Worm (Caenorhabditis elegans): ENCODE data around the gene F01D5.5.

F01D5.5 gene

ce11 chrII:13954077-13954476, 48.0 kb downstream of the F01D5.5 start (continued):
- TF ChIP-seq lim-7 (GFP tag; IDR thresholded peaks at IDR 0.05) (no peak), set-16 (GFP tag; IDR thresholded peaks at IDR 0.05) (peak; percentile 11; the same call in 1 of the 2 replicates), spr-3 (GFP tag; optimal IDR thresholded peaks at IDR 0.05) (no peak), unc-39 (tag; optimal IDR thresholded peaks at IDR 0.05) (no peak), aha-1 (tag) (peak; percentile 63), nhr-10 (tag; optimal IDR thresholded peaks at IDR 0.05) (no peak), dpl-1 (GFP tag; optimal IDR thresholded peaks at IDR 0.05) (peak; percentile 1), ctbp-1 (GFP tag; IDR thresholded peaks at IDR 0.05) (no peak), nhr-28 (tag; optimal IDR thresholded peaks at IDR 0.05) (peak; percentile 94), nhr-77 (tag; optimal IDR thresholded peaks at IDR 0.05) (peak; percentile 96), mes-2 (tag; optimal IDR thresholded peaks at IDR 0.05; ENCODE audit: poor library complexity, severe bottlenecking) (peak; percentile 49), daf-16 (GFP tag; optimal IDR thresholded peaks at IDR 0.05) (no peak), daf-16 (tag; optimal IDR thresholded peaks at IDR 0.05) (peak; percentile 95), php-3 (GFP tag; IDR thresholded peaks at IDR 0.05) (peak; percentile 47; the same call in 1 of the 2 replicates), nhr-48 (tag; optimal IDR thresholded peaks at IDR 0.05) (peak; percentile 72), hmg-1.1 (GFP tag; IDR thresholded peaks at IDR 0.05) (no peak), daf-19 (GFP tag; conservative IDR thresholded peaks at IDR 0.05) (no peak), hlh-11 (tag; optimal IDR thresholded peaks at IDR 0.05) (peak; percentile 85), mep-1 (tag; optimal IDR thresholded peaks at IDR 0.05) (peak; percentile 77), snpc-1.2 (GFP tag; IDR thresholded peaks at IDR 0.05) (no peak), D1046.2 (GFP tag; IDR thresholded peaks at IDR 0.05) (no peak), mdl-1 (tag; optimal IDR thresholded peaks at IDR 0.05) (peak in 1 of 2 experiments; percentile 33), lin-29 (GFP tag; IDR thresholded peaks at IDR 0.05) (no peak), dve-1 (tag; optimal IDR thresholded peaks at IDR 0.05; ENCODE audit: insufficient read depth) (peak; percentile 91), hif-1 (tag; optimal IDR thresholded peaks at IDR 0.05) (peak in 1 of 2 experiments; percentile 63), snpc-4 (tag; optimal IDR thresholded peaks at IDR 0.05) (no peak), T26A8.4 (GFP tag; IDR thresholded peaks at IDR 0.05) (0 out of 2 replicates have a peak, but pooled peaks have one; percentile 25), unc-62 (GFP tag; optimal IDR thresholded peaks at IDR 0.05 in 1 of 2) (peak in 1 of 2 experiments; percentile 39), unc-62 (tag; optimal IDR thresholded peaks at IDR 0.05) (no peak), zfp-2 (tag; optimal IDR thresholded peaks at IDR 0.05) (no peak), ceh-82 (tag; optimal IDR thresholded peaks at IDR 0.05) (no peak), unc-130 (GFP tag; optimal IDR thresholded peaks at IDR 0.05) (no peak), mxl-3 (GFP tag; optimal IDR thresholded peaks at IDR 0.05) (peak; percentile 39), ZK546.5 (tag; optimal IDR thresholded peaks at IDR 0.05) (no peak)

- TF ChIP-seq D1046.2 (GFP tag; IDR thresholded peaks at IDR 0.05): no peak
- TF ChIP-seq php-3 (GFP tag; IDR thresholded peaks at IDR 0.05): no peak
- TF ChIP-seq daf-8 (GFP tag; IDR thresholded peaks at IDR 0.05): no peak
- TF ChIP-seq set-16 (GFP tag; IDR thresholded peaks at IDR 0.05): peak; percentile 94
- 0 out of 2 replicates have a peak, but pooled peaks have one; percentile 56 for TF ChIP-seq egl-43 (GFP tag; IDR thresholded peaks at IDR 0.05)
Measured at ce11 chrII:13951986-13952385, 50.1 kb downstream of the F01D5.5 start.
